Fruit fly (Drosophila melanogaster) whole organism, embryonic: ENCODE data around the gene Chpf.

Experiments
- B-H2 ChIP-seq: fragments of 200-800 bp; sonication (Bioruptor generic); optimal IDR thresholded peaks from 2 replicates; lab custom pipeline; 2018; ENCODE audit warnings: missing biosample characterization, mild to moderate bottlenecking, missing genetic modification characterization
- CG10366 ChIP-seq: fragments of 200-800 bp; sonication (Bioruptor generic); IDR thresholded peaks from 2 replicates; pipeline ENCODE4 v1.3.6; 2022; ENCODE audit warnings: missing biosample characterization, missing genetic modification characterization
- CG10565 ChIP-seq: fragments of 200-800 bp; sonication (Bioruptor generic); optimal IDR thresholded peaks from 3 replicates; lab custom pipeline; 2016; ENCODE audit warnings: missing biosample characterization, mild to moderate bottlenecking, missing genetic modification characterization
- CG11723 ChIP-seq: fragments of 200-800 bp; sonication (Bioruptor generic); optimal IDR thresholded peaks from 2 replicates; lab custom pipeline; 2017; ENCODE audit warnings: missing biosample characterization, mild to moderate bottlenecking, missing genetic modification characterization
- CG14050 ChIP-seq: fragments of 200-800 bp; sonication (Bioruptor generic); IDR thresholded peaks from 3 replicates; pipeline ENCODE4 v1.3.6; 2022; ENCODE audit warnings: missing biosample characterization, missing genetic modification characterization
- CG16779 ChIP-seq: fragments of 200-800 bp; sonication (Bioruptor generic); IDR thresholded peaks from 2 replicates; pipeline ENCODE4 v1.3.6; 2022; ENCODE audit warnings: missing biosample characterization, missing genetic modification characterization
- CG17802 ChIP-seq: fragments of 200-800 bp; sonication (Bioruptor generic); optimal IDR thresholded peaks from 2 replicates; lab custom pipeline; 2018; ENCODE audit warnings: missing biosample characterization, mild to moderate bottlenecking, missing genetic modification characterization, moderate library complexity
- CG18764 ChIP-seq: fragments of 200-800 bp; sonication (Bioruptor generic); optimal IDR thresholded peaks from 3 replicates; lab custom pipeline; 2016; ENCODE audit warnings: missing biosample characterization, missing genetic modification characterization
- CG31224 ChIP-seq: fragments of 200-800 bp; sonication (Bioruptor generic); IDR thresholded peaks from 2 replicates; pipeline ENCODE4 v1.3.6; 2022; ENCODE audit warnings: missing biosample characterization, missing genetic modification characterization
- CG3163 ChIP-seq: fragments of 200-800 bp; sonication (Bioruptor generic); optimal IDR thresholded peaks from 3 replicates; lab custom pipeline; 2016; ENCODE audit warnings: missing biosample characterization, missing genetic modification characterization
- CG32532 ChIP-seq: fragments of 200-800 bp; sonication (Bioruptor generic); IDR thresholded peaks from 2 replicates; pipeline ENCODE4 v1.3.6; 2022; ENCODE audit warnings: missing biosample characterization, missing genetic modification characterization
- CG4360 ChIP-seq: fragments of 200-800 bp; sonication (Bioruptor generic); IDR thresholded peaks from 2 replicates; pipeline ENCODE4 v1.3.6; 2022; ENCODE audit warnings: missing biosample characterization, missing genetic modification characterization
- CG8388 ChIP-seq: fragments of 200-800 bp; sonication (Bioruptor generic); optimal IDR thresholded peaks from 2 replicates; lab custom pipeline; 2019; ENCODE audit warnings: missing biosample characterization, mild to moderate bottlenecking, missing genetic modification characterization, moderate library complexity
- CG8765 ChIP-seq: fragments of 200-800 bp; sonication (Bioruptor generic); IDR thresholded peaks from 2 replicates; pipeline ENCODE4 v1.3.6; 2022; ENCODE audit warnings: missing biosample characterization, missing genetic modification characterization
- CG8944 ChIP-seq: fragments of 200-800 bp; sonication (Bioruptor generic); optimal IDR thresholded peaks from 3 replicates; lab custom pipeline; 2016; ENCODE audit warnings: missing biosample characterization, missing genetic modification characterization
- Dad ChIP-seq: fragments of 200-800 bp; sonication (Bioruptor generic); optimal IDR thresholded peaks from 3 replicates; lab custom pipeline; 2016; ENCODE audit warnings: missing biosample characterization, missing genetic modification characterization
- Dbx ChIP-seq: fragments of 200-800 bp; sonication (Bioruptor generic); IDR thresholded peaks from 3 replicates; pipeline ENCODE4 v1.3.6; 2022; ENCODE audit warnings: missing biosample characterization, missing genetic modification characterization
- Dip3 ChIP-seq: fragments of 200-800 bp; sonication (Bioruptor generic); optimal IDR thresholded peaks from 3 replicates; lab custom pipeline; 2016; ENCODE audit warnings: missing biosample characterization, missing genetic modification characterization
- Gsc ChIP-seq: fragments of 200-800 bp; sonication (Bioruptor generic); IDR thresholded peaks from 2 replicates; pipeline ENCODE4 v1.3.6; 2022; ENCODE audit warnings: missing biosample characterization, missing genetic modification characterization
- H15 ChIP-seq: fragments of 200-800 bp; sonication (Bioruptor generic); IDR thresholded peaks from 3 replicates; pipeline ENCODE4 v1.3.6; 2022; ENCODE audit warnings: missing biosample characterization, missing genetic modification characterization
- Hmr ChIP-seq: fragments of 200-800 bp; sonication (Bioruptor generic); optimal IDR thresholded peaks from 3 replicates; lab custom pipeline; 2017; ENCODE audit warnings: mild to moderate bottlenecking, missing biosample characterization, missing genetic modification reagents, missing genetic modification characterization
- Hmx ChIP-seq: fragments of 200-800 bp; sonication (Bioruptor generic); optimal IDR thresholded peaks from 2 replicates; lab custom pipeline; 2016; ENCODE audit warnings: missing biosample characterization, missing genetic modification characterization
- Kr ChIP-seq: fragments of 200-800 bp; sonication (Bioruptor generic); optimal IDR thresholded peaks from 2 replicates; lab custom pipeline; 2017; ENCODE audit warnings: missing biosample characterization, mild to moderate bottlenecking, missing genetic modification characterization
- Mrtf ChIP-seq: fragments of 200-800 bp; sonication (Bioruptor generic); IDR thresholded peaks from 3 replicates; pipeline ENCODE4 v1.3.6; 2022; ENCODE audit warnings: missing biosample characterization, missing genetic modification characterization
- NC2α ChIP-seq: fragments of 200-800 bp; sonication (Bioruptor generic); optimal IDR thresholded peaks from 2 replicates; lab custom pipeline; 2016; ENCODE audit warnings: missing biosample characterization, missing genetic modification characterization
- Oaz ChIP-seq: fragments of 200-800 bp; sonication (Bioruptor generic); IDR thresholded peaks from 2 replicates; pipeline ENCODE4 v1.3.6; 2022; ENCODE audit warnings: missing biosample characterization, missing genetic modification characterization
- Optix ChIP-seq: fragments of 200-800 bp; sonication (Bioruptor generic); IDR thresholded peaks from 3 replicates; pipeline ENCODE4 v1.3.6; 2022; ENCODE audit warnings: missing biosample characterization, missing genetic modification characterization
- Vsx1 ChIP-seq: fragments of 200-800 bp; sonication (Bioruptor generic); optimal IDR thresholded peaks from 2 replicates; lab custom pipeline; 2017; ENCODE audit warnings: missing biosample characterization, mild to moderate bottlenecking, missing genetic modification characterization, missing genetic modification reagents
- ap ChIP-seq: fragments of 200-800 bp; sonication (Bioruptor generic); IDR thresholded peaks from 2 replicates; pipeline ENCODE4 v1.3.6; 2022; ENCODE audit warnings: missing biosample characterization, missing genetic modification characterization
- ase ChIP-seq: fragments of 200-800 bp; sonication (Bioruptor generic); IDR thresholded peaks from 3 replicates; pipeline ENCODE4 v1.3.6; 2022; ENCODE audit warnings: missing biosample characterization, missing genetic modification characterization
- ato ChIP-seq: fragments of 200-800 bp; sonication (Bioruptor generic); IDR thresholded peaks from 2 replicates; pipeline ENCODE4 v1.3.6; 2022; ENCODE audit warnings: missing biosample characterization, missing genetic modification characterization; ENCODE audit not compliant: partially characterized antibody
- bigmax ChIP-seq: fragments of 200-800 bp; sonication (Bioruptor generic); optimal IDR thresholded peaks from 2 replicates; lab custom pipeline; 2018; ENCODE audit warnings: missing biosample characterization, mild to moderate bottlenecking, missing genetic modification characterization
- chm ChIP-seq: fragments of 200-800 bp; sonication (Bioruptor generic); IDR thresholded peaks from 2 replicates; pipeline ENCODE4 v1.3.6; 2022; ENCODE audit warnings: missing biosample characterization, missing genetic modification characterization
- emc ChIP-seq: fragments of 200-800 bp; sonication (Bioruptor generic); optimal IDR thresholded peaks from 2 replicates; lab custom pipeline; 2016; ENCODE audit warnings: missing biosample characterization, missing genetic modification characterization
- ewg ChIP-seq: fragments of 200-800 bp; sonication (Bioruptor generic); optimal IDR thresholded peaks from 3 replicates; lab custom pipeline; 2017; ENCODE audit warnings: mild to moderate bottlenecking, missing biosample characterization, missing genetic modification reagents, missing genetic modification characterization
- grn ChIP-seq: fragments of 200-800 bp; sonication (Bioruptor generic); optimal IDR thresholded peaks from 3 replicates; lab custom pipeline; 2017; ENCODE audit warnings: missing biosample characterization, missing genetic modification characterization
- ind ChIP-seq: fragments of 200-800 bp; sonication (Bioruptor generic); optimal IDR thresholded peaks from 3 replicates; lab custom pipeline; 2016; ENCODE audit warnings: missing biosample characterization, missing genetic modification characterization
- insv ChIP-seq, 2 experiments: fragments of 200-800 bp; sonication (Bioruptor generic); optimal IDR thresholded peaks; 3 replicates each; lab custom pipeline; 2016 to 2018; ENCODE audit warnings: missing biosample characterization in 2 of 2, missing genetic modification characterization in 2 of 2
- pb ChIP-seq: fragments of 200-800 bp; sonication (Bioruptor generic); optimal IDR thresholded peaks from 3 replicates; lab custom pipeline; 2016; ENCODE audit warnings: missing biosample characterization, missing genetic modification characterization
- pros ChIP-seq: fragments of 200-800 bp; sonication (Bioruptor generic); optimal IDR thresholded peaks from 3 replicates; lab custom pipeline; 2019; ENCODE audit warnings: missing biosample characterization, mild to moderate bottlenecking, missing genetic modification characterization, moderate library complexity
- psq ChIP-seq: fragments of 200-800 bp; sonication (Bioruptor generic); optimal IDR thresholded peaks from 2 replicates; lab custom pipeline; 2017; ENCODE audit warnings: missing biosample characterization, missing genetic modification characterization
- pzg ChIP-seq: fragments of 200-800 bp; sonication (Bioruptor generic); optimal IDR thresholded peaks from 3 replicates; lab custom pipeline; 2018; ENCODE audit warnings: missing biosample characterization, mild to moderate bottlenecking, missing genetic modification characterization, moderate library complexity
- repo ChIP-seq: fragments of 200-800 bp; sonication (Bioruptor generic); optimal IDR thresholded peaks from 2 replicates; lab custom pipeline; 2016; ENCODE audit warnings: missing biosample characterization, missing genetic modification characterization
- sd ChIP-seq: fragments of 200-800 bp; sonication (Bioruptor generic); optimal IDR thresholded peaks from 3 replicates; lab custom pipeline; 2018; ENCODE audit warnings: missing biosample characterization, mild to moderate bottlenecking, missing genetic modification characterization, moderate library complexity
- shn ChIP-seq: fragments of 200-800 bp; sonication (Bioruptor generic); optimal IDR thresholded peaks from 3 replicates; lab custom pipeline; 2016; ENCODE audit warnings: missing biosample characterization, missing genetic modification characterization
- sim ChIP-seq: fragments of 200-800 bp; sonication (Bioruptor generic); IDR thresholded peaks from 2 replicates; pipeline ENCODE4 v1.3.6; 2022; ENCODE audit warnings: missing biosample characterization, missing genetic modification characterization
- slbo ChIP-seq: fragments of 200-800 bp; sonication (Bioruptor generic); IDR thresholded peaks from 2 replicates; pipeline ENCODE4 v1.3.6; 2022; ENCODE audit warnings: missing biosample characterization, missing genetic modification characterization
- sr ChIP-seq: fragments of 200-800 bp; sonication (Bioruptor generic); IDR thresholded peaks from 3 replicates; pipeline ENCODE4 v1.3.6; 2022; ENCODE audit warnings: missing biosample characterization, missing genetic modification characterization
- tgo ChIP-seq: fragments of 200-800 bp; sonication (Bioruptor generic); IDR thresholded peaks from 3 replicates; pipeline ENCODE4 v1.3.6; 2022; ENCODE audit warnings: missing biosample characterization, missing genetic modification characterization
- tx ChIP-seq: fragments of 200-800 bp; sonication (Bioruptor generic); optimal IDR thresholded peaks from 2 replicates; lab custom pipeline; 2016; ENCODE audit warnings: missing biosample characterization, missing genetic modification characterization
- usp ChIP-seq: fragments of >200 bp; optimal IDR thresholded peaks from 2 replicates; lab custom pipeline; 2017; ENCODE audit warnings: missing biosample characterization, missing genetic modification characterization

Chpf gene

dm6 chrX:13130175-13130822 lies 18.0 kb upstream of the Chpf start (continued):
- TF ChIP-seq CG8388 = peak; percentile 73
- no peak for TF ChIP-seq NC2α (GFP tag; lab: Kevin White, UChicago)
- 0 out of 2 replicates have a peak, but pooled peaks have one; percentile 30 for TF ChIP-seq chm (GFP tag; lab: Robert Waterston, UW)
- peak; percentile 34; the same call in 1 of the 2 replicates for TF ChIP-seq sim (GFP tag; lab: Robert Waterston, UW)
- peak; percentile 61 for TF ChIP-seq CG11723
- TF ChIP-seq Vsx1 = peak; percentile 33
- no peak for TF ChIP-seq Oaz (GFP tag; lab: Robert Waterston, UW)
- no peak for TF ChIP-seq CG3163
- TF ChIP-seq sd = peak; percentile 69
- no peak for TF ChIP-seq pb (GFP tag; lab: Kevin White, UChicago)
- TF ChIP-seq shn (GFP tag; lab: Kevin White, UChicago) = peak; percentile 55
- TF ChIP-seq CG8765 (GFP tag; lab: Robert Waterston, UW) = no peak
- no peak for TF ChIP-seq Kr (GFP tag; lab: Kevin White, UChicago)
- TF ChIP-seq Dip3 = peak; percentile 49
- no peak for TF ChIP-seq Dbx (GFP tag; lab: Robert Waterston, UW)
- peak; percentile 28; the same call in 1 of the 3 replicates for TF ChIP-seq CG14050 (GFP tag; lab: Robert Waterston, UW)
- peak; percentile 62 for TF ChIP-seq CG8944 (GFP tag; lab: Kevin White, UChicago)
- TF ChIP-seq ato (GFP tag; lab: Robert Waterston, UW) = no peak
- TF ChIP-seq pzg = no peak
- TF ChIP-seq insv (GFP tag; optimal IDR thresholded peaks at IDR 0.05; lab: Kevin White, UChicago) = no peak
- TF ChIP-seq ind (GFP tag; lab: Kevin White, UChicago) = peak; percentile 57
- peak; percentile 52 for TF ChIP-seq repo (GFP tag; lab: Kevin White, UChicago)
- peak; percentile 54 for TF ChIP-seq B-H2 (GFP tag; lab: Kevin White, UChicago)
- TF ChIP-seq usp = no peak
- 0 out of 2 replicates have a peak, but pooled peaks have one; percentile 23 for TF ChIP-seq Gsc (GFP tag; lab: Robert Waterston, UW)
- no peak for TF ChIP-seq Mrtf
- no peak for TF ChIP-seq psq (GFP tag; lab: Kevin White, UChicago)
- peak; percentile 96 for TF ChIP-seq ewg (GFP tag; lab: Kevin White, UChicago)
- TF ChIP-seq sr (GFP tag; lab: Robert Waterston, UW) = no peak
- peak; percentile 12 for TF ChIP-seq CG17802 (tag; lab: Kevin White, UChicago)
- TF ChIP-seq ap (GFP tag; lab: Robert Waterston, UW) = 0 out of 2 replicates have a peak, but pooled peaks have one; percentile 28
- peak; percentile 32 for TF ChIP-seq grn (GFP tag; lab: Kevin White, UChicago)
- TF ChIP-seq H15 (GFP tag; lab: Robert Waterston, UW) = no peak
- peak; percentile 22 for TF ChIP-seq emc (GFP tag; lab: Kevin White, UChicago)
- TF ChIP-seq ase (GFP tag; lab: Robert Waterston, UW) = peak; percentile 35; the same call in 1 of the 3 replicates
- TF ChIP-seq CG18764 (GFP tag; lab: Kevin White, UChicago) = peak; percentile 33
- no peak for TF ChIP-seq bigmax (GFP tag; lab: Kevin White, UChicago)
- TF ChIP-seq CG10366 (GFP tag; lab: Robert Waterston, UW) = no peak; the same call in 1 of the 2 replicates
- TF ChIP-seq pros (GFP tag; lab: Kevin White, UChicago) = no peak
- peak; percentile 48 for TF ChIP-seq Dad (GFP tag; lab: Kevin White, UChicago)
- peak; percentile 44; the same call in 1 of the 2 replicates for TF ChIP-seq slbo
- TF ChIP-seq CG32532 (GFP tag; lab: Robert Waterston, UW) = peak; percentile 34; the same call in 1 of the 2 replicates
- peak; percentile 79 for TF ChIP-seq Hmr (GFP tag; lab: Kevin White, UChicago)
- peak; percentile 39; the same call in 1 of the 3 replicates for TF ChIP-seq tgo (GFP tag; lab: Robert Waterston, UW)
- TF ChIP-seq CG10565 (GFP tag; lab: Kevin White, UChicago) = peak; percentile 33
- no peak for TF ChIP-seq CG31224 (GFP tag; lab: Robert Waterston, UW)
- TF ChIP-seq Optix (GFP tag; lab: Robert Waterston, UW) = peak; percentile 36; the same call in 1 of the 3 replicates
- TF ChIP-seq Hmx = peak; percentile 25
- TF ChIP-seq tx (GFP tag; lab: Kevin White, UChicago) = peak; percentile 65
- no peak for TF ChIP-seq CG4360
- no peak for TF ChIP-seq CG16779
